Worm (Caenorhabditis elegans): ENCODE results near the gene nrde-3.

The nrde-3 gene

ce11 chrX:353134-353669, 18.8 kb upstream of the nrde-3 start, which contains the start of gene sor-3 (continued):
- TF ChIP-seq F49E8.2 (tag; optimal IDR thresholded peaks at IDR 0.05; ENCODE audit: borderline replicate concordance) = peak; percentile 29
- peak; percentile 95 for TF ChIP-seq mep-1 (tag; optimal IDR thresholded peaks at IDR 0.05)
- no peak for TF ChIP-seq aly-2 (tag; optimal IDR thresholded peaks at IDR 0.05)
- peak; percentile 75 for TF ChIP-seq spr-1 (tag; optimal IDR thresholded peaks at IDR 0.05)
- TF ChIP-seq ctbp-1 (GFP tag; IDR thresholded peaks at IDR 0.05) = peak; percentile 83
- TF ChIP-seq zip-11 (GFP tag; IDR thresholded peaks at IDR 0.05) = peak; percentile 74; the same call in 1 of the 2 replicates
- peak; percentile 72 for TF ChIP-seq nhr-11 (tag; optimal IDR thresholded peaks at IDR 0.05)
- TF ChIP-seq nhr-10 (tag; optimal IDR thresholded peaks at IDR 0.05) = no peak
- peak; percentile 74 for TF ChIP-seq ceh-20 (GFP tag; IDR thresholded peaks at IDR 0.05)
- TF ChIP-seq T26A8.4 (GFP tag; IDR thresholded peaks at IDR 0.05) = peak; percentile 86
- peak; percentile 91 for TF ChIP-seq dmd-8 (GFP tag; IDR thresholded peaks at IDR 0.05)
- TF ChIP-seq duxl-1 (tag; optimal IDR thresholded peaks at IDR 0.05; ENCODE audit: poor library complexity) = peak; percentile 85
- TF ChIP-seq hmg-1.1 (GFP tag; IDR thresholded peaks at IDR 0.05) = peak; percentile 97
- TF ChIP-seq ces-1 (GFP tag; optimal IDR thresholded peaks at IDR 0.05) = peak; percentile 43
- peak; percentile 44 for TF ChIP-seq mxl-3 (GFP tag; optimal IDR thresholded peaks at IDR 0.05)
- no peak for TF ChIP-seq ztf-11 (tag; optimal IDR thresholded peaks at IDR 0.05)
- TF ChIP-seq nhr-48 (tag; optimal IDR thresholded peaks at IDR 0.05) = peak; percentile 65
- no peak for TF ChIP-seq nhr-76 (tag; optimal IDR thresholded peaks at IDR 0.05)
- peak; percentile 93 for TF ChIP-seq vab-7 (GFP tag; IDR thresholded peaks at IDR 0.05)
- TF ChIP-seq sdz-12 (GFP tag; optimal IDR thresholded peaks at IDR 0.05) = peak; percentile 72
- no peak for TF ChIP-seq lin-15B (tag; optimal IDR thresholded peaks at IDR 0.05)
- TF ChIP-seq hlh-11 (tag; optimal IDR thresholded peaks at IDR 0.05) = no peak
- peak; percentile 67 to 94 for TF ChIP-seq daf-16 (GFP tag; optimal IDR thresholded peaks at IDR 0.05)
- TF ChIP-seq daf-16 (tag; optimal IDR thresholded peaks at IDR 0.05) = peak; percentile 43
- no peak for TF ChIP-seq F44E2.7 (GFP tag; IDR thresholded peaks at IDR 0.05)
- peak; percentile 43 to 87 for TF ChIP-seq lsy-2 (tag; optimal IDR thresholded peaks at IDR 0.05)
- peak; percentile 24 for TF ChIP-seq gei-8 (GFP tag; optimal IDR thresholded peaks at IDR 0.05)
- TF ChIP-seq egl-43 (GFP tag; IDR thresholded peaks at IDR 0.05) = peak; percentile 94
- peak; percentile 91 for TF ChIP-seq F26F4.8 (GFP tag; conservative IDR thresholded peaks at IDR 0.05)
- TF ChIP-seq lir-3 (tag; optimal IDR thresholded peaks at IDR 0.05) = peak; percentile 86
- peak; percentile 54 for TF ChIP-seq unc-130 (GFP tag; optimal IDR thresholded peaks at IDR 0.05)
- TF ChIP-seq nhr-42 (GFP tag; IDR thresholded peaks at IDR 0.05) = peak; percentile 90
- TF ChIP-seq Y5F2A.4 (GFP tag; optimal IDR thresholded peaks at IDR 0.05) = peak; percentile 23
- TF ChIP-seq lin-29 (GFP tag; IDR thresholded peaks at IDR 0.05) = peak; percentile 62
- peak; percentile 82 for TF ChIP-seq nhr-6 (tag; optimal IDR thresholded peaks at IDR 0.05)
- peak; percentile 74 for TF ChIP-seq nhr-111 (GFP tag; optimal IDR thresholded peaks at IDR 0.05)
- TF ChIP-seq tra-1 (GFP tag; IDR thresholded peaks at IDR 0.05) = peak; percentile 81
- TF ChIP-seq zfp-2 (tag; optimal IDR thresholded peaks at IDR 0.05) = peak; percentile 58
- peak; percentile 82 for TF ChIP-seq nhr-77 (tag; optimal IDR thresholded peaks at IDR 0.05)
- peak; percentile 89 for TF ChIP-seq T20F7.1 (GFP tag; optimal IDR thresholded peaks at IDR 0.05)
- TF ChIP-seq arid-1 (GFP tag; conservative IDR thresholded peaks at IDR 0.05) = peak; percentile 91
- TF ChIP-seq pha-4 (GFP tag; IDR thresholded peaks at IDR 0.05) = peak; percentile 95
- TF ChIP-seq pha-4 (tag; optimal IDR thresholded peaks at IDR 0.05) = no peak
- TF ChIP-seq unc-62 (GFP tag; optimal IDR thresholded peaks at IDR 0.05 in 1 of 2) = no peak
- TF ChIP-seq unc-62 (tag; optimal IDR thresholded peaks at IDR 0.05) = no peak
- TF ChIP-seq ZK337.2 (GFP tag; IDR thresholded peaks at IDR 0.05) = peak; percentile 63
- TF ChIP-seq snpc-4 (tag; optimal IDR thresholded peaks at IDR 0.05) = no peak
- TF ChIP-seq F37D6.2 (tag; optimal IDR thresholded peaks at IDR 0.05) = peak; percentile 73
- TF ChIP-seq saeg-2 (GFP tag; IDR thresholded peaks at IDR 0.05) = peak; percentile 64; the same call in 1 of the 2 replicates
- peak; percentile 80 for TF ChIP-seq ceh-44 (GFP tag; IDR thresholded peaks at IDR 0.05)
- TF ChIP-seq mdl-1 (tag; optimal IDR thresholded peaks at IDR 0.05) = peak in 1 of 2 experiments; percentile 73

All from whole organism, L4 larva.